Worm (Caenorhabditis elegans): Measurements from ENCODE around the gene arcp-1.

arcp-1 gene

DNA sequence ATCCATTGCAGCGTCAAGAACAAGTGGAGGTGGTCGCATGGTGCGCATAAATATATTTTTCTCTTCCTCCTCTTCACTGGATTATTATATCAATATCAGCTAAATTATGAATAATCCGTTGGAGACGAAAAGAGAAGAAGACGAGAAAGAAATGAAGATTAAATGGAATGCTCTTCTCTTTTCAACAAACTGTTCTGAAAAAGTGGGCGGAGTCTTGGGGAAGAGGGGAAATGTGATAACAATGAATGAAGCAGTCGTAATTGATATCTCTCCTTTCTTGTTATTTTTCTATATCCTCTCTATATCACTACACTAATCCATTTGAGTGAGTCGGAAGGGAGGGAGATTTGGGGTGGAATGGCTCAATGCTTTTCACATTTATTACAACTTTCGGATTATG, at the start of gene arcp-1:
Gene arcp-1, minus strand, starts transcription at position 101 of the 400 bp plus-strand sequence.
- TF ChIP-seq blmp-1 (tag; optimal IDR thresholded peaks at IDR 0.05), result no peak
- TF ChIP-seq sptf-1 (tag; optimal IDR thresholded peaks at IDR 0.05), result no peak
- no peak for TF ChIP-seq unc-62 (GFP tag; optimal IDR thresholded peaks at IDR 0.05)
- no peak for TF ChIP-seq unc-39 (tag; optimal IDR thresholded peaks at IDR 0.05)
- TF ChIP-seq cnd-1 (tag; optimal IDR thresholded peaks at IDR 0.05), result no peak

DNA sequence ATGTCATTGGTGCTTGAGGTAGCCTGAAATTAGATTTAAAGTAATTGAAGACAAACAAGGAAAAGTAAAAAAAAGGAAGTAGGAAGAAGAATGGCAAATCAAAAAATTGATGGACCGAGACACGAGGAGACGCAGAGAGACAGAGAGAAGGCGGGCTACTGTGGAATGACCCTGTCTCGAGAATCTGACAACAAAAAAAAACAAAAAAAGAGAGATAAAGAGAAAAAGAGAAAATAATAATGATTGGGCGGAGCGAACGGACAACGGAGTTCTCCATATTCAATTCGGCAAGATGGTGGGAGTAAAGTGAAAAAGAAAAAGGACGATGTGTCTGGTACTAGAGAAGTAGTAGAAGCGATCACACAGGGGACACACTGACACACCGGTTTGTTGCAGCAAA, 49.8 kb upstream of the arcp-1 start, which contains the start of gene toh-1:
Gene toh-1, minus strand, starts transcription at position 23 of the 400 bp plus-strand sequence.
- TF ChIP-seq lin-13 (tag; optimal IDR thresholded peaks at IDR 0.05) (no peak), lsy-2 (tag; optimal IDR thresholded peaks at IDR 0.05) (no peak), nhr-12 (tag; optimal IDR thresholded peaks at IDR 0.05) (no peak), cnd-1 (tag; optimal IDR thresholded peaks at IDR 0.05) (no peak), sem-2 (GFP tag; optimal IDR thresholded peaks at IDR 0.05) (no peak), unc-39 (tag; optimal IDR thresholded peaks at IDR 0.05) (no peak), mls-2 (tag; optimal IDR thresholded peaks at IDR 0.05) (no peak), sptf-1 (tag; optimal IDR thresholded peaks at IDR 0.05) (no peak), elt-1 (tag; optimal IDR thresholded peaks at IDR 0.05; ENCODE audit: borderline replicate concordance, insufficient read depth) (no peak), lin-32 (GFP tag; optimal IDR thresholded peaks at IDR 0.05) (no peak), drap-1 (GFP tag; optimal IDR thresholded peaks at IDR 0.05) (no peak)

DNA sequence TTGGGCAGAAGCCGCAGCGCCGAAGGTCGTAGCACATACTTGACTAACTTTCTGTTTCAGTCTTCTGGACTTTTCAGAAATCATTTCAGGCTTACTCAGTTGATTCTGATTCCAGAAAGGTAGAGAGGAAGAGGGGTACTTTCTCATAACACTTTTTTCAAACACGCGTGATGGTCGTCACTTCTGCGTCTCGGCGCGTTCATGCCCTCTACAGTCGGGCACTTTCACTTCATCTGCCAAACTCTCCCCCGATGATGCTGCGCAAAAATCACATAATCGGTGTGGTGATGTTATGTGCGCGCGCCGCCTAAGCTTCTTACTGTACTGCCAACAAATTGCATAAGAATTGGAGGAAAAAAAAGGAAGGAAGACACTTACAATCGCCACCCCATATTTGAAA, 48.4 kb upstream of the arcp-1 start:
- TF ChIP-seq unc-120 (tag; optimal IDR thresholded peaks at IDR 0.05; ENCODE audit: poor library complexity, severe bottlenecking), result no peak
- TF ChIP-seq hlh-1 (tag; optimal IDR thresholded peaks at IDR 0.05), result no peak
- no peak for TF ChIP-seq flh-1 (GFP tag; optimal IDR thresholded peaks at IDR 0.05)
- no peak for TF ChIP-seq nhr-2 (tag; optimal IDR thresholded peaks at IDR 0.05)
- TF ChIP-seq cnd-1 (tag; optimal IDR thresholded peaks at IDR 0.05), result no peak
- no peak for TF ChIP-seq unc-62 (GFP tag; optimal IDR thresholded peaks at IDR 0.05)
- TF ChIP-seq mep-1 (tag; optimal IDR thresholded peaks at IDR 0.05), result no peak
- TF ChIP-seq blmp-1 (tag; optimal IDR thresholded peaks at IDR 0.05), result peak; percentile 60
- no peak for TF ChIP-seq ceh-39 (tag; optimal IDR thresholded peaks at IDR 0.05)

DNA sequence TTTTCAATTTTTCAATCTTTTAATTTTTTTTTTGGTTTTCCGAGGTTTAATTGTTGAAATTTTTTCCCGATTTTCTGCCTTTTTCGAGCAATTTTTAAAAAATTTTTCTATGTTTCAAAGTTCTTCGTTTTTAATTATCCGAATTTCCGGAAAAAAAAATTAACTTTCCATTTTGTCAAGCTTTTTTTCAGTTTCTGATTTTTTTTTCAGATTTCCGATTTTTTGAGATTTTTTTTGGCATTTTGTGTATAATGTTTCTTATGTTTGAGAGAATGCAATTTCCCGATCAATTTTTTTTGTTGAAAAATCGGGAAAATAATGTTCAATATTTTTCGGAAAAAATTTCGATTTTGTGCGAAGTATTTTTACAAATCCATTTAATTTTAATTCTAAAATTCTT, 47.7 kb upstream of the arcp-1 start:
- TF ChIP-seq elt-1 (tag; optimal IDR thresholded peaks at IDR 0.05; ENCODE audit: borderline replicate concordance, insufficient read depth) (no peak), pha-4 (tag; optimal IDR thresholded peaks at IDR 0.05) (no peak), drap-1 (GFP tag; optimal IDR thresholded peaks at IDR 0.05) (no peak), nhr-12 (tag; optimal IDR thresholded peaks at IDR 0.05) (no peak), ceh-43 (GFP tag; optimal IDR thresholded peaks at IDR 0.05) (no peak), ceh-39 (tag; optimal IDR thresholded peaks at IDR 0.05) (no peak), zip-8 (tag; optimal IDR thresholded peaks at IDR 0.05) (no peak), sptf-1 (tag; optimal IDR thresholded peaks at IDR 0.05) (no peak), nhr-2 (tag; optimal IDR thresholded peaks at IDR 0.05) (no peak), ham-2 (GFP tag; optimal IDR thresholded peaks at IDR 0.05) (no peak), unc-120 (tag; optimal IDR thresholded peaks at IDR 0.05; ENCODE audit: poor library complexity, severe bottlenecking) (no peak), nhr-28 (tag; optimal IDR thresholded peaks at IDR 0.05) (no peak), nhr-76 (tag; optimal IDR thresholded peaks at IDR 0.05) (no peak), unc-62 (GFP tag; optimal IDR thresholded peaks at IDR 0.05) (no peak), sem-2 (GFP tag; optimal IDR thresholded peaks at IDR 0.05) (no peak), nhr-237 (tag; optimal IDR thresholded peaks at IDR 0.05) (no peak), ces-1 (GFP tag; optimal IDR thresholded peaks at IDR 0.05) (no peak)

DNA sequence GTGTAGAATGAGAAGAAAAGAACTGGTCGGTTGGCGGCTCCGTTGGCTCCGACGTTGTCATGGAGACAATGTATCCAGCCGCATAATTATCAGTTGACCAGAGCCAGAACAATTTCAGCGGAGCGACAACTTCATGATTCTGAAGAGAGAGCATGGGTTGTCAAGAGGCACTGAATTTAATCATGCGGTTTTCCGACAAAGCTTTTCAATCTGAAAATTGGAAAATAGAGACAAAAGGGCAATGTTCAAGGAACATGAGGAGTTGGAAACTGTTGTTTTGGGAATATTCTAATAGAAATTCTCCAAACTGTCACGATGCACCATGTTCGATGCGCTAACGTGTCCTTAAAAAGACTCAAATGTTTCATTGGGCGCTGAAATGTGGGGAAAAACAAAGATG, 45.2 kb upstream of the arcp-1 start, which contains the start of gene xbx-5:
Gene xbx-5, minus strand, starts transcription at position 56 of the 400 bp plus-strand sequence.
- no peak for TF ChIP-seq mep-1 (tag; optimal IDR thresholded peaks at IDR 0.05)
- no peak for TF ChIP-seq unc-62 (GFP tag; optimal IDR thresholded peaks at IDR 0.05)

DNA sequence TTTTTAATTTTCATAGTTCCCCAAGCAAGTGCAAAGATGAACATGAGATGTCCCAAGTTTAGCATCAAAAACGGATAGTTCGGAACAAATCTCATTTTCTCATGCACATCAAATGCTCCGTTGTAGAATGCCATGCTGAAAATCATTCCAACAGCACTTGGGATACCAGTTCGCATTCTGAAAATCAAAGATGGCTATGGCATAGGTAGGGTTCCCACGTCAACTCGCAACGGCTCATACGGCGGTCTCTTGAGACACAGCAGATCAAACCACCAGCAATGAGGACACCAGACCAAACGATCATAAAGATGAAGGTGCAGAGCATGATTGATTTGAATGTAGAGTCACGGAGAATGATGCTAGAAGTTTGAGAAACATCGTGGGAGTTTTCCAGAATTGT, 43.9 kb upstream of the arcp-1 start:
- TF ChIP-seq nhr-76 (tag; optimal IDR thresholded peaks at IDR 0.05), result no peak
- TF ChIP-seq ztf-11 (tag; optimal IDR thresholded peaks at IDR 0.05), result no peak

DNA sequence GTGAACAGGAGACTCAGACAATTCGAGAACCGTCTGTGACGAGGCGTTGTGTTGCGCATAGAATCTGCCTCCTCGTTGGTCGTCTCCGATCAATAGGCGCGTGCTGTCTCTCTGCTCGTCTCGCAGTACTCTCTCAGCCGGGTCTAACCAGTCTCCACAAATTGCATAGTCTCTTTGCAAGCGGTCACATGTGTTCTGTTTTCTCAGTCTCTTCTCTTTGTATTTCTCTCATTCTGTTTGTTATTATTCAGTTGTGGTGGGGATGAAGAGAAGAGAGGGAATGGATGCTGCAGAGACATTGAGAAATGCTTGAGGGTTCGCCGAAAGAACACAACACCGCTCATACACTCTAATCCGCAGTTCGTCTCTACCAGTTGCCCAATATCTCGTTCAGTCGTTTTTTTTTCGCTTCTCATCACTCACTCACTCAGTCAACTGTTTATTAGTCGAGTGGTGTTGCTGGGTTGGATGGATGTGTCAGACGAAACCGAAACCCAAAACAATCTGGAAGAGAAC, 42.2 kb upstream of the arcp-1 start:
- TF ChIP-seq mls-2 (tag; optimal IDR thresholded peaks at IDR 0.05) (peak; percentile 76), tbx-8 (GFP tag; optimal IDR thresholded peaks at IDR 0.05) (no peak), lin-13 (tag; optimal IDR thresholded peaks at IDR 0.05) (peak; percentile 39), sem-2 (GFP tag; optimal IDR thresholded peaks at IDR 0.05) (no peak), blmp-1 (tag; optimal IDR thresholded peaks at IDR 0.05) (peak; percentile 29), nhr-76 (tag; optimal IDR thresholded peaks at IDR 0.05) (no peak), zip-8 (tag; optimal IDR thresholded peaks at IDR 0.05) (peak; percentile 33), snpc-4 (tag; optimal IDR thresholded peaks at IDR 0.05) (no peak), lsy-2 (tag; optimal IDR thresholded peaks at IDR 0.05) (peak; percentile 86), mab-5 (tag; optimal IDR thresholded peaks at IDR 0.05) (no peak), drap-1 (GFP tag; optimal IDR thresholded peaks at IDR 0.05) (peak; percentile 70), cnd-1 (tag; optimal IDR thresholded peaks at IDR 0.05) (peak; percentile 67), nhr-28 (tag; optimal IDR thresholded peaks at IDR 0.05) (peak; percentile 45), M03D4.4 (tag; optimal IDR thresholded peaks at IDR 0.05) (peak; percentile 40), flh-1 (GFP tag; optimal IDR thresholded peaks at IDR 0.05) (no peak), bed-3 (GFP tag; optimal IDR thresholded peaks at IDR 0.05) (no peak), lin-32 (GFP tag; optimal IDR thresholded peaks at IDR 0.05) (peak; percentile 1), nhr-2 (tag; optimal IDR thresholded peaks at IDR 0.05) (peak; percentile 65), ceh-83 (GFP tag; optimal IDR thresholded peaks at IDR 0.05) (no peak), elt-1 (tag; optimal IDR thresholded peaks at IDR 0.05; ENCODE audit: borderline replicate concordance, insufficient read depth) (no peak), sptf-1 (tag; optimal IDR thresholded peaks at IDR 0.05) (peak; percentile 80), ceh-43 (GFP tag; optimal IDR thresholded peaks at IDR 0.05) (no peak), unc-62 (GFP tag; optimal IDR thresholded peaks at IDR 0.05) (peak; percentile 88), nhr-12 (tag; optimal IDR thresholded peaks at IDR 0.05) (peak; percentile 51)

Data from whole organism, mixed stage, embryonic.